Worm (Caenorhabditis elegans): Measurements from ENCODE around the gene gpd-4.

DNA sequence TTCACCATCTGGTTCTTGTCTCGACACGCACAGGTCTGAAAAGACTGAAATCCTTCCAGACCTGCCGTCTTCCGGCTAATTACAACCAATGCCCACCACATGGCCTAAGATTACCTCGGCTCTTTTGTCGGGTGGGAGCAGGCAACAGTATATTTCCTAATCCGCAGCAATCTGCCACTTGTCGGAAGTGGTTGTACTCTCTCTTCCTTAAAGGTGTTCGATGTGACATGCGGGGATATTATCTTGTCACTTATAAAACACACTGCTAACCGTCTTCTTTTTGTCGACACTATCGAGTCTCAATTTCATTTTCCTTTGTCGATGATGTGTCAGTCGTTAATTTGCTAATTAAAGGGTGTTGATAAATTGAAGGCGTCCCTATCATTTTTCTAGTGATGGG lies 27.0 kb upstream of the gpd-4 start, which contains the start of gene F27E5.3:
- TF ChIP-seq flt-1 (GFP tag; IDR thresholded peaks at IDR 0.05): no peak
- TF ChIP-seq med-1 (GFP tag; optimal IDR thresholded peaks at IDR 0.05; ENCODE audit: insufficient read depth): no peak
- TF ChIP-seq tab-1 (GFP tag; IDR thresholded peaks at IDR 0.05): no peak
- no peak for TF ChIP-seq ztf-23 (GFP tag; IDR thresholded peaks at IDR 0.05)
- no peak for TF ChIP-seq T22C8.4 (GFP tag; IDR thresholded peaks at IDR 0.05)

Data from whole organism, midembryonic.